Worm (Caenorhabditis elegans) whole organism, late embryonic: ENCODE measurements around the gene cal-1.

Experiments used
- C08G9.2 ChIP-seq: sonication (generic microtip); optimal IDR thresholded peaks from 2 replicates; lab custom pipeline; 2016; ENCODE audit warnings: mild to moderate bottlenecking, missing genetic modification characterization, moderate library complexity, missing compliant biosample characterization
- K02D7.2 ChIP-seq: sonication (generic microtip); optimal IDR thresholded peaks from 2 replicates; lab custom pipeline; 2017; ENCODE audit warnings: mild to moderate bottlenecking, missing genetic modification characterization, missing compliant biosample characterization
- T23F11.4 ChIP-seq: fragments of 200-800 bp; sonication (Bioruptor generic); optimal IDR thresholded peaks from 2 replicates; lab custom pipeline; 2018; ENCODE audit warnings: mild to moderate bottlenecking, missing genetic modification characterization, missing compliant biosample characterization
- ahr-1 ChIP-seq: sonication (generic microtip); optimal IDR thresholded peaks from 2 replicates; lab custom pipeline; 2016; ENCODE audit warnings: missing genetic modification characterization, missing compliant biosample characterization
- ama-1 ChIP-seq: fragments of 150-350 bp; optimal IDR thresholded peaks from 2 replicates; lab custom pipeline; 2014
- ceh-19 ChIP-seq: fragments of 200-800 bp; sonication (Bioruptor generic); optimal IDR thresholded peaks from 2 replicates; lab custom pipeline; 2018; ENCODE audit warnings: mild to moderate bottlenecking, missing genetic modification characterization, missing compliant biosample characterization
- ceh-34 ChIP-seq: sonication (generic microtip); optimal IDR thresholded peaks from 2 replicates; lab custom pipeline; 2016; ENCODE audit warnings: mild to moderate bottlenecking, missing genetic modification characterization, missing compliant biosample characterization
- ceh-45 ChIP-seq: fragments of 200-800 bp; sonication (Bioruptor generic); IDR thresholded peaks from 2 replicates; pipeline ENCODE4 v1.3.6; 2022; ENCODE audit warnings: missing genetic modification reagents, missing genetic modification characterization, missing compliant biosample characterization
- dmd-4 ChIP-seq: sonication (generic microtip); optimal IDR thresholded peaks from 2 replicates; lab custom pipeline; 2016; ENCODE audit warnings: borderline replicate concordance, missing genetic modification characterization, missing compliant biosample characterization
- dve-1 ChIP-seq: sonication (generic microtip); optimal IDR thresholded peaks from 2 replicates; lab custom pipeline; 2017; ENCODE audit warnings: antibody characterized with exemption, mild to moderate bottlenecking, missing genetic modification characterization, missing compliant biosample characterization
- elt-4 ChIP-seq: sonication (generic microtip); optimal IDR thresholded peaks from 2 replicates; lab custom pipeline; 2016; ENCODE audit warnings: missing genetic modification characterization, missing compliant biosample characterization
- fkh-10 ChIP-seq: fragments of 150-350 bp; optimal IDR thresholded peaks from 2 replicates; lab custom pipeline; 2014; ENCODE audit warnings: missing biosample characterization, missing genetic modification reagents, missing genetic modification characterization
- hlh-13 ChIP-seq: fragments of 200-800 bp; sonication (Bioruptor generic); optimal IDR thresholded peaks from 2 replicates; lab custom pipeline; 2018; ENCODE audit warnings: mild to moderate bottlenecking, missing genetic modification characterization, missing compliant biosample characterization
- hlh-30 ChIP-seq: sonication (generic microtip); optimal IDR thresholded peaks from 2 replicates; lab custom pipeline; 2017; ENCODE audit warnings: antibody characterized with exemption, missing genetic modification characterization, missing compliant biosample characterization; ENCODE audit not compliant: insufficient read depth
- madf-2 ChIP-seq: sonication (generic microtip); optimal IDR thresholded peaks from 2 replicates; lab custom pipeline; 2017; ENCODE audit warnings: missing genetic modification characterization, missing compliant biosample characterization
- nfya-1 ChIP-seq: sonication (generic microtip); optimal IDR thresholded peaks from 2 replicates; lab custom pipeline; 2017; ENCODE audit warnings: missing genetic modification characterization, mild to moderate bottlenecking, missing compliant biosample characterization, antibody characterized with exemption, moderate library complexity
- npax-4 ChIP-seq: sonication (generic microtip); optimal IDR thresholded peaks from 2 replicates; lab custom pipeline; 2016; ENCODE audit warnings: missing genetic modification characterization, missing compliant biosample characterization
- pag-3 ChIP-seq: sonication (generic microtip); optimal IDR thresholded peaks from 2 replicates; lab custom pipeline; 2016; ENCODE audit warnings: missing compliant biosample characterization, missing genetic modification characterization, borderline replicate concordance
- pat-9 ChIP-seq: fragments of 200-800 bp; sonication (Bioruptor generic); optimal IDR thresholded peaks from 2 replicates; lab custom pipeline; 2018; ENCODE audit warnings: mild to moderate bottlenecking, missing genetic modification characterization, moderate library complexity, missing compliant biosample characterization
- pqm-1 ChIP-seq: sonication (generic microtip); optimal IDR thresholded peaks from 2 replicates; lab custom pipeline; 2016; ENCODE audit warnings: missing genetic modification characterization, missing compliant biosample characterization
- pros-1 ChIP-seq: fragments of 150-350 bp; optimal IDR thresholded peaks from 2 replicates; lab custom pipeline; 2014; ENCODE audit warnings: missing biosample characterization, missing genetic modification reagents, missing genetic modification characterization
- ref-2 ChIP-seq: sonication (generic microtip); optimal IDR thresholded peaks from 2 replicates; lab custom pipeline; 2016; ENCODE audit warnings: missing genetic modification characterization, missing compliant biosample characterization
- rnt-1 ChIP-seq: sonication (generic microtip); optimal IDR thresholded peaks from 2 replicates; lab custom pipeline; 2016; ENCODE audit warnings: missing genetic modification characterization, missing compliant biosample characterization
- sox-2 ChIP-seq: fragments of 200-800 bp; sonication (Bioruptor generic); IDR thresholded peaks from 2 replicates; pipeline ENCODE4 v1.3.6; 2022; ENCODE audit warnings: missing genetic modification reagents, missing genetic modification characterization, missing compliant biosample characterization
- sox-4 ChIP-seq: sonication (generic microtip); optimal IDR thresholded peaks from 2 replicates; lab custom pipeline; 2017; ENCODE audit warnings: mild to moderate bottlenecking, missing genetic modification characterization, inconsistent platforms, missing compliant biosample characterization
- tbx-7 ChIP-seq: sonication (generic microtip); optimal IDR thresholded peaks from 2 replicates; lab custom pipeline; 2016; ENCODE audit warnings: missing genotype, missing genetic modification characterization, missing compliant biosample characterization
- unc-55 ChIP-seq: sonication (generic microtip); optimal IDR thresholded peaks from 2 replicates; lab custom pipeline; 2017; ENCODE audit warnings: missing biosample characterization, missing genetic modification reagents, missing genetic modification characterization
- unc-86 ChIP-seq: sonication (generic microtip); optimal IDR thresholded peaks from 2 replicates; lab custom pipeline; 2016; ENCODE audit warnings: missing genetic modification characterization, missing compliant biosample characterization
- zip-5 ChIP-seq: sonication (generic microtip); optimal IDR thresholded peaks from 2 replicates; lab custom pipeline; 2016; ENCODE audit warnings: missing genetic modification characterization, missing compliant biosample characterization
- ztf-16 ChIP-seq: sonication (generic microtip); optimal IDR thresholded peaks from 2 replicates; lab custom pipeline; 2017; ENCODE audit warnings: missing genetic modification characterization, missing compliant biosample characterization

cal-1 gene

DNA sequence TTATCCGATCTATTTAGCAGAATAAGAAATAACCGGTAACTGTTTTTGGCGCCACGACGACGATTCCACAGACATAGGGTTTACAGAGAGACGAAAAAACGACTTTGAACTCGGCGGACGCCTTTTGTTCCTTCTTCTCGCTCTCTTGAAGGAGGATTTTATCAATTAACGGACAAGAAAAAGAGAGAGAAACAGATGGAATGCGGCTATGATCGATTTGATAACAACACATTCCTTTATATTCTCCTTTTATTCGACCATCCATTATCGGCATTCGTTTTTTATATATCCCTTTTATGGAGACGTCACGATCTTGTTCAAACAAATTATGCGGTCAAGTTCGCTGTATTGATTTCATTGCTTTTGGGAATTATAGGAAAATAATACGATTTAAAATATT, 31.8 kb upstream of the cal-1 start:
- TF ChIP-seq elt-4 (tag; lab: Kevin White, UChicago) (no peak), madf-2 (tag; lab: Kevin White, UChicago) (no peak), T23F11.4 (GFP tag; lab: Kevin White, UChicago) (no peak), unc-86 (no peak), dve-1 (tag; lab: Kevin White, UChicago) (no peak), unc-55 (GFP tag; lab: Kevin White, UChicago) (no peak), ama-1 (lab: Kevin White, UChicago) (no peak), ceh-34 (tag; lab: Kevin White, UChicago) (no peak), hlh-13 (GFP tag; lab: Kevin White, UChicago) (no peak), ahr-1 (no peak), pat-9 (tag; lab: Kevin White, UChicago) (no peak), pag-3 (no peak), dmd-4 (tag; lab: Kevin White, UChicago) (no peak)

DNA sequence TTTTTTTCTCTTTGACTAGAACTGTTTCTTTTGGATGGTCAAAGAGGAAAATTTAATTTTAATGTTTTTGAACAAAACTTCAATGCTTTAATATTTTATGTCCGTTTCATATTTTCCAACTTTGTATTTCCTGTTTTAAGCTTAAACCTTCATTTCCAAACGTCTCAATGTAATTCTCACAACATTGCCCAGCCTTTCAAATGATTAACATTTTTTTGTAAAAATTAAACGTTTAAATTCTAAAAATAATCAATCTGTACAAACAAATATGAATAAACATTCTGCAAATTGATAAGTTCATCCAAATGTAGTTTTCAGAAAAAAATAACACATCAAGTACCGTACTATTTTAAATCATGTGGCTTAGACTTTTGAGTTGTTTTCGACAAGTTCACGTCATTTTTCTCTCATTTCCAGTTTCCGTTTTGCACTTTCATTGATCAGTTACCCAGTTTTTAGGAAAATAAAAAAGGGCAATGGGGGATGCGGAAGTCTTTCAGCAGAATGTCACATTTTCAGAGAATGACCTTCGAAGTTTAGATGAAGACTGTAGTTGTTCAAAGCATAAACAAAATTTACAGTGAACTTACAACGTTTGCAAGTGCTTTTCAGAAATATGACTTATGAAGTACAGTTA, 25.8 kb upstream of the cal-1 start:
- TF ChIP-seq ref-2 (tag; lab: Kevin White, UChicago) (no peak), pros-1 (tag; lab: Kevin White, UChicago) (no peak), nfya-1 (no peak)

DNA sequence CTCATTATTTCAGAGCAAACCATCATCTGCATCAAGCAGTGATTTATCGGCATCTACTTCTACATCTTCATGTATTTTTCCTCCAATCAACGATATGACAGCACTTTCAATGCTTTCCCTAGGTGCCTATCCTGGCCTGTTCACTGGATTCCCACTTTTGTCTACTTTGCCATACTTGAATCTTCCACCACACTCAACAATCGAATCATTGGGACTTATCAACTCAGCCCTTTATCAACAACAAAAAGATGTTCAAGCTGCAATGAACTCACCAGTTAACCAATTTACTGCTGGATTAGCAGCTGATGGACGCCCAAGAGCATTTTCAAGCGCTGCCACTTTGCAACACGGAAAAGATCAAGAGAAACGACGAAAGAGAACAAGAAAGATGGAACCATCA, 24.2 kb upstream of the cal-1 start:
- TF ChIP-seq tbx-7 = no peak
- TF ChIP-seq dmd-4 (tag; lab: Kevin White, UChicago) = no peak
- no peak for TF ChIP-seq zip-5 (tag; lab: Kevin White, UChicago)
- TF ChIP-seq sox-2 (GFP tag; lab: Robert Waterston, UW) = no peak
- no peak for TF ChIP-seq rnt-1 (tag; lab: Kevin White, UChicago)
- TF ChIP-seq, all 69 proteins: peak for 0

DNA sequence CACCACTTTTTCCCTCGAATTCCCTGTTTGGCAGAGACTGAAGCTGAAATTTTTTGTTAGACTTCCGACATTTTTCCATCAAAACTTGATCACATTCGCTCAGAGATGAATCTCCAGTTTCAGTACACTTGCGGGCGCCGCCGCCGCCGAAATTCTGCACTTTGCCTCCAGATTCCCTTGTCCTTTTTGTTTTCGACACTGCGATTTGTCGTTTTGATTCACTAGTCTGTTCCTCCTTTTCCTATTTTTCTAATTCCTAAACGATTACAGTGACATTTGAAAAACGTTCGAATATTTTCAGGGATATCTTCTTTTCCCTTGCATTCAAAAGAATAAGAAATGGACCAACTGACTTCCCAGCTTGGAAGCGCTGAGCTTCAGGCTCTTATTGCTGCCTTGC, 23.7 kb upstream of the cal-1 start, which contains the start of gene F45D3.2:
TSS of gene F45D3.2 (plus strand) at position 301 of the 400 bp plus-strand sequence.
- TF ChIP-seq ceh-19 (GFP tag; lab: Kevin White, UChicago) (no peak), zip-5 (tag; lab: Kevin White, UChicago) (no peak), C08G9.2 (no peak), fkh-10 (no peak), K02D7.2 (tag; lab: Kevin White, UChicago) (no peak), npax-4 (no peak), hlh-30 (tag; lab: Kevin White, UChicago) (no peak), madf-2 (tag; lab: Kevin White, UChicago) (no peak), rnt-1 (tag; lab: Kevin White, UChicago) (no peak)

DNA sequence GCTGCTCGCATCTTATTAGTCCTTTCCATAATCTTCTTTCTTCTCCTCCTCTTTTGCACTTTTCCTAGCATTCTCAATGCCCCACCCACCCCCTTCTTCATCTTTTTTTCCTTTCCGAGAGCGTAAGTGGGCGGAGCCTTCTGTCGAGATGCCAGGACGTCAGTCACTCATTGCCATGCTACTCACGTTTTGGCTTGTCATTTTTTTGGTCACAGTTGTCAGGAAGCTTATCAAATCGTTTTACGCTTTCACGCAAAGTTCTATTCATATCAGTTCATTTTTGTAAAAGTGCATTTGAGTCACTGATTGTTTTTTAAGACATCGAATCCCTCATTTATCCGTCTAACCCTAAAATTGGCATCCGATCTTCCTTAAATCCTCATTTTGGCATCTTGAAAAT, 23.0 kb upstream of the cal-1 start:
- TF ChIP-seq sox-4 (no peak), ztf-16 (tag; lab: Kevin White, UChicago) (no peak), elt-4 (tag; lab: Kevin White, UChicago) (no peak), ceh-45 (GFP tag; lab: Robert Waterston, UW) (no peak), pqm-1 (no peak), fkh-10 (no peak), rnt-1 (tag; lab: Kevin White, UChicago) (no peak), hlh-13 (GFP tag; lab: Kevin White, UChicago) (no peak)
